Worm (Caenorhabditis elegans) whole organism, young adult: ENCODE measurements around the gene rhy-1.

Experiments used
- B0035.1 ChIP-seq: sonication (generic microtip); optimal IDR thresholded peaks from 2 replicates; lab custom pipeline; 2016; ENCODE audit warnings: missing genetic modification characterization, mild to moderate bottlenecking, missing compliant biosample characterization, missing genotype, missing genetic modification reagents
- C06A6.2 ChIP-seq: fragments of 200-800 bp; sonication (Bioruptor generic); conservative IDR thresholded peaks from 2 replicates; pipeline ENCODE4 v1.3.6; 2022; ENCODE audit warnings: missing genetic modification characterization, missing compliant biosample characterization
- D2030.7 ChIP-seq: fragments of 200-800 bp; sonication (Bioruptor generic); IDR thresholded peaks from 2 replicates; pipeline ENCODE4 v1.3.6; 2022; ENCODE audit warnings: missing genetic modification reagents, missing genetic modification characterization, missing compliant biosample characterization
- F22D6.2 ChIP-seq: sonication (generic microtip); optimal IDR thresholded peaks from 2 replicates; lab custom pipeline; 2016; ENCODE audit warnings: mild to moderate bottlenecking, missing genetic modification characterization, missing compliant biosample characterization
- F39B2.1 ChIP-seq: fragments of 200-800 bp; sonication (Bioruptor generic); IDR thresholded peaks from 2 replicates; pipeline ENCODE4 v1.3.6; 2022; ENCODE audit warnings: missing genetic modification reagents, missing genetic modification characterization, missing compliant biosample characterization
- K12H6.12 ChIP-seq: fragments of 200-800 bp; sonication (Bioruptor generic); optimal IDR thresholded peaks from 2 replicates; lab custom pipeline; 2018; ENCODE audit warnings: mild to moderate bottlenecking, missing genetic modification characterization, missing compliant biosample characterization
- akir-1 ChIP-seq: fragments of 200-800 bp; sonication (Bioruptor generic); optimal IDR thresholded peaks from 2 replicates; lab custom pipeline; 2018; ENCODE audit warnings: mild to moderate bottlenecking, missing genetic modification characterization, moderate library complexity, missing compliant biosample characterization
- atf-7 ChIP-seq: sonication (generic microtip); optimal IDR thresholded peaks from 2 replicates; lab custom pipeline; 2017; ENCODE audit warnings: mild to moderate bottlenecking, missing genetic modification characterization, missing compliant biosample characterization
- attf-5 ChIP-seq: fragments of 200-800 bp; sonication (Bioruptor generic); optimal IDR thresholded peaks from 2 replicates; lab custom pipeline; 2018; ENCODE audit warnings: mild to moderate bottlenecking, missing genetic modification characterization, missing compliant biosample characterization
- cebp-2 ChIP-seq: fragments of 200-800 bp; sonication (Bioruptor generic); IDR thresholded peaks from 2 replicates; pipeline ENCODE4 v1.3.6; 2022; ENCODE audit warnings: missing genetic modification characterization, missing compliant biosample characterization
- ceh-27 ChIP-seq: fragments of 200-800 bp; sonication (Bioruptor generic); optimal IDR thresholded peaks from 2 replicates; lab custom pipeline; 2018; ENCODE audit warnings: mild to moderate bottlenecking, missing genetic modification characterization, moderate library complexity, missing compliant biosample characterization
- ceh-91 ChIP-seq: fragments of 200-800 bp; sonication (Bioruptor generic); IDR thresholded peaks from 2 replicates; pipeline ENCODE4 v1.3.6; 2022; ENCODE audit warnings: missing genetic modification reagents, missing genetic modification characterization, missing compliant biosample characterization
- chd-7 ChIP-seq: sonication (generic microtip); optimal IDR thresholded peaks from 2 replicates; lab custom pipeline; 2016; ENCODE audit warnings: mild to moderate bottlenecking, missing genetic modification characterization, moderate library complexity, missing compliant biosample characterization
- die-1 ChIP-seq: sonication (generic microtip); optimal IDR thresholded peaks from 2 replicates; lab custom pipeline; 2016; ENCODE audit warnings: missing genotype, mild to moderate bottlenecking, missing genetic modification characterization, missing compliant biosample characterization
- dox-1 ChIP-seq: fragments of 200-800 bp; sonication (Bioruptor generic); IDR thresholded peaks from 2 replicates; pipeline ENCODE4 v1.3.6; 2022; ENCODE audit warnings: missing genetic modification reagents, missing genetic modification characterization, missing compliant biosample characterization
- dpl-1 ChIP-seq: fragments of 150-350 bp; optimal IDR thresholded peaks from 2 replicates; lab custom pipeline; 2014; ENCODE audit warnings: missing biosample characterization, missing genetic modification reagents, missing genetic modification characterization
- efl-1 ChIP-seq: fragments of 150-350 bp; optimal IDR thresholded peaks from 2 replicates; lab custom pipeline; 2014; ENCODE audit warnings: missing biosample characterization, missing genetic modification reagents, missing genetic modification characterization
- egl-18 ChIP-seq: fragments of 200-800 bp; sonication (Bioruptor generic); IDR thresholded peaks from 2 replicates; pipeline ENCODE4 v1.3.6; 2022; ENCODE audit warnings: missing genetic modification reagents, missing genetic modification characterization, missing compliant biosample characterization
- egl-44 ChIP-seq: fragments of 200-800 bp; sonication (Bioruptor generic); IDR thresholded peaks from 2 replicates; pipeline ENCODE4 v1.3.6; 2022; ENCODE audit warnings: missing genetic modification reagents, missing genetic modification characterization, missing compliant biosample characterization
- gei-17 ChIP-seq: fragments of 200-800 bp; sonication (Bioruptor generic); optimal IDR thresholded peaks from 2 replicates; lab custom pipeline; 2018; ENCODE audit warnings: mild to moderate bottlenecking, missing genetic modification characterization, missing compliant biosample characterization
- hlh-26 ChIP-seq: fragments of 200-800 bp; sonication (Bioruptor generic); conservative IDR thresholded peaks from 2 replicates; pipeline ENCODE4 v1.3.6; 2022; ENCODE audit warnings: missing genetic modification reagents, missing genetic modification characterization, missing compliant biosample characterization
- hmg-1.2 ChIP-seq: fragments of 200-800 bp; sonication (Bioruptor generic); IDR thresholded peaks from 2 replicates; pipeline ENCODE4 v1.3.6; 2022; ENCODE audit warnings: missing genetic modification reagents, missing genetic modification characterization, missing compliant biosample characterization
- hsf-1 ChIP-seq: fragments of 200-800 bp; sonication (Bioruptor generic); IDR thresholded peaks from 2 replicates; pipeline ENCODE4 v1.3.6; 2022; ENCODE audit warnings: missing genetic modification reagents, missing genetic modification characterization, missing compliant biosample characterization
- lsl-1 ChIP-seq: fragments of 200-800 bp; sonication (Bioruptor generic); optimal IDR thresholded peaks from 2 replicates; lab custom pipeline; 2018; ENCODE audit warnings: mild to moderate bottlenecking, missing genetic modification characterization, moderate library complexity, missing compliant biosample characterization
- madf-10 ChIP-seq: sonication (generic microtip); optimal IDR thresholded peaks from 2 replicates; lab custom pipeline; 2016; ENCODE audit warnings: mild to moderate bottlenecking, missing genetic modification characterization, missing compliant biosample characterization
- mcd-1 ChIP-seq: fragments of 200-800 bp; sonication (Bioruptor generic); IDR thresholded peaks from 2 replicates; pipeline ENCODE4 v1.3.6; 2022; ENCODE audit warnings: missing genetic modification reagents, missing genetic modification characterization, missing compliant biosample characterization
- mes-4 ChIP-seq: sonication (generic microtip); optimal IDR thresholded peaks from 2 replicates; lab custom pipeline; 2016; ENCODE audit warnings: missing genotype, missing genetic modification characterization, missing compliant biosample characterization
- nfyb-1 ChIP-seq: fragments of 200-800 bp; sonication (Bioruptor generic); IDR thresholded peaks from 2 replicates; pipeline ENCODE4 v1.3.6; 2022; ENCODE audit warnings: missing genetic modification reagents, missing genetic modification characterization, missing compliant biosample characterization
- repo-1 ChIP-seq: sonication (generic microtip); optimal IDR thresholded peaks from 2 replicates; lab custom pipeline; 2017; ENCODE audit warnings: mild to moderate bottlenecking, missing genetic modification characterization, missing compliant biosample characterization
- rpc-1 ChIP-seq, 2 experiments: fragments of 150-350 bp in 1 of 2; sonication (generic microtip) in 1 of 2; optimal IDR thresholded peaks; 2 replicates each; lab custom pipeline; 2014 to 2018; ENCODE audit warnings: missing biosample characterization in 1 of 2, missing genetic modification characterization in 1 of 2, missing genetic modification reagents in 1 of 2, missing genotype in 1 of 2
- snpc-4 ChIP-seq, 5 experiments: fragments of 150-350 bp in 1 of 5; sonication (generic microtip) in 4 of 5; optimal IDR thresholded peaks; 2 replicates each; lab custom pipeline; 2014 to 2018; ENCODE audit warnings: missing genetic modification characterization in 5 of 5, missing biosample characterization in 3 of 5, antibody characterized with exemption in 2 of 5, mild to moderate bottlenecking in 2 of 5, missing compliant biosample characterization in 2 of 5, missing genotype in 2 of 5, moderate library complexity in 2 of 5, missing genetic modification reagents in 1 of 5
- tbp1 ChIP-seq: fragments of 200-800 bp; sonication (Bioruptor generic); optimal IDR thresholded peaks from 2 replicates; lab custom pipeline; 2018; ENCODE audit warnings: mild to moderate bottlenecking, missing genetic modification characterization, missing compliant biosample characterization
- tlf-1 ChIP-seq: fragments of 200-800 bp; sonication (Bioruptor generic); optimal IDR thresholded peaks from 2 replicates; lab custom pipeline; 2018; ENCODE audit warnings: mild to moderate bottlenecking, missing genetic modification characterization, missing compliant biosample characterization
- ztf-25 ChIP-seq: fragments of 200-800 bp; sonication (Bioruptor generic); IDR thresholded peaks from 2 replicates; pipeline ENCODE4 v1.3.6; 2022; ENCODE audit warnings: missing genetic modification reagents, missing genetic modification characterization, missing compliant biosample characterization
- ztf-26 ChIP-seq: sonication (generic microtip); optimal IDR thresholded peaks from 2 replicates; lab custom pipeline; 2017; ENCODE audit warnings: missing genetic modification characterization, missing compliant biosample characterization
- ztf-28 ChIP-seq: fragments of 200-800 bp; sonication (Bioruptor generic); IDR thresholded peaks from 2 replicates; pipeline ENCODE4 v1.3.6; 2022; ENCODE audit warnings: missing genetic modification reagents, missing genetic modification characterization, missing compliant biosample characterization

rhy-1 gene

DNA sequence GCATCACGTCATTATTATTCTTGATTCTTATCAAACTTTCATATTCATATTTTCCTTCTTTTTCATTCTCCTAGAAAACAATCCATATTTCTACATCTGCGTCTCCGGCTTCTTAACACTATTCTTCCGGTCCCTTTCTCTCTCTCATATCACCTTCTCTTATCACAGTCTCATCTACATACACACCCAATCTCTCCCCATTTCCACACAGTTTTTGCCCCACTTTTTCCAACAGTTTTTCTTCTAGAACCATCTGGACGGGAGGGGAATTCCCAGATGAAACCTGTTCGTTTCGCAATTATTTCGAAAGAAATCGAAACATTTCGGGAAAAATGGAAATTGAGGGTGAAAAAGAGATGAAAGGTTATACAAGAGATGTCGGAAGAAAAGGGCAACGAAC, 33.0 kb upstream of the rhy-1 start (continued):
- TF ChIP-seq rpc-1 (optimal IDR thresholded peaks at IDR 0.05; lab: Kevin White, UChicago) (peak; percentile 49), rpc-1 (tag; optimal IDR thresholded peaks at IDR 0.05; lab: Kevin White, UChicago) (no peak), hsf-1 (GFP tag; lab: Robert Waterston, UW) (peak; percentile 92), C06A6.2 (GFP tag; lab: Robert Waterston, UW) (peak; percentile 53; the same call in 1 of the 2 replicates), mcd-1 (GFP tag; lab: Robert Waterston, UW) (0 out of 2 replicates have a peak, but pooled peaks have one; percentile 21), snpc-4 (GFP tag; optimal IDR thresholded peaks at IDR 0.05; lab: Kevin White, UChicago) (no peak), snpc-4 (tag; optimal IDR thresholded peaks at IDR 0.05; lab: Kevin White, UChicago) (no peak), tbp1 (GFP tag; lab: Kevin White, UChicago) (peak; percentile 32), mes-4 (no peak), attf-5 (peak; percentile 72), dox-1 (GFP tag; lab: Robert Waterston, UW) (peak; percentile 37; the same call in 1 of the 2 replicates), lsl-1 (GFP tag; lab: Kevin White, UChicago) (no peak), repo-1 (tag; lab: Kevin White, UChicago) (peak; percentile 29), ceh-91 (GFP tag; lab: Robert Waterston, UW) (no peak), tlf-1 (no peak), nfyb-1 (GFP tag; lab: Robert Waterston, UW) (peak; percentile 81), egl-18 (GFP tag; lab: Robert Waterston, UW) (0 out of 2 replicates have a peak, but pooled peaks have one; percentile 54), ztf-28 (GFP tag; lab: Robert Waterston, UW) (no peak), gei-17 (GFP tag; lab: Kevin White, UChicago) (peak; percentile 10), efl-1 (GFP tag; lab: Kevin White, UChicago) (no peak), atf-7 (peak; percentile 30), ceh-27 (peak; percentile 11), K12H6.12 (tag; lab: Kevin White, UChicago) (no peak), hmg-1.2 (GFP tag; lab: Robert Waterston, UW) (peak; percentile 51; the same call in 1 of the 2 replicates), madf-10 (tag; lab: Kevin White, UChicago) (peak; percentile 36)

- TF ChIP-seq repo-1 (tag; lab: Kevin White, UChicago), result no peak
- no peak for TF ChIP-seq F39B2.1
- TF ChIP-seq dpl-1 (GFP tag; lab: Kevin White, UChicago), result no peak
- TF ChIP-seq cebp-2 (GFP tag; lab: Robert Waterston, UW), result no peak
- no peak for TF ChIP-seq die-1 (tag; lab: Kevin White, UChicago)
- TF ChIP-seq, all 124 proteins: peak for 0
Observed at ce11 chrII:9130339-9130738, 30.8 kb upstream of the rhy-1 start.

DNA sequence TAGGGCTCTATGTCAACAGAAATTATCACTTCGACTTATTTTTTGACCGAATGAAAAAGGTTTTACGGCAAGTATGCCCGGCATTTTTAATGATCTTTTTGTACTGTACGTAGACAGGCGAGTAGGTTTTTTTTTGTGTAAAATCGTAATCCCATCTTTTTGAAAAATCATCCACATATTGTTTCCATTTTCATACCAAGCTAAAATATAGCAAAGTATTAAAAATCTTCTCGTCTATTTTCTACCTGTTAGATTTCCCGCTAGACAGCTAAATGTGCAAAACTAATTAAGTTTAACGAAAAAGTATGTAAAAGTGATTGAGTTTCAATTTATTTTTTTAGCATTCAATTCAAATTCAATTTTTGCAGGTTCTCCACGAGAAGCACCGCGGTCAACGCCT, 29.8 kb upstream of the rhy-1 start, which contains the start of gene C16D2.1:
Gene C16D2.1, plus strand, starts transcription at position 301 of the 400 bp plus-strand sequence.
- no peak for TF ChIP-seq F22D6.2 (tag; lab: Kevin White, UChicago)
- no peak for TF ChIP-seq gei-17 (GFP tag; lab: Kevin White, UChicago)
- no peak for TF ChIP-seq ztf-26
- TF ChIP-seq akir-1 (GFP tag; lab: Kevin White, UChicago), result no peak
- TF ChIP-seq die-1 (tag; lab: Kevin White, UChicago), result no peak
- TF ChIP-seq B0035.1 (tag; lab: Kevin White, UChicago), result no peak
- no peak for TF ChIP-seq egl-44
- TF ChIP-seq ceh-27, result no peak
- no peak for TF ChIP-seq D2030.7 (GFP tag; lab: Robert Waterston, UW)
- TF ChIP-seq tlf-1, result no peak
- TF ChIP-seq snpc-4 (GFP tag; optimal IDR thresholded peaks at IDR 0.05; lab: Kevin White, UChicago), result no peak
- TF ChIP-seq snpc-4 (tag; optimal IDR thresholded peaks at IDR 0.05; lab: Kevin White, UChicago), result no peak

ce11 chrII:9132338-9132737, 28.8 kb upstream of the rhy-1 start:
- TF ChIP-seq chd-7 (tag; lab: Kevin White, UChicago) (peak; percentile 38), hlh-26 (GFP tag; lab: Robert Waterston, UW) (no peak), ztf-25 (GFP tag; lab: Robert Waterston, UW) (no peak)
